Fruit fly (Drosophila melanogaster) whole organism, wandering third instar larva: ENCODE measurements around the gene spdo.

Experiments used
- CG32264 ChIP-seq: fragments of 200-800 bp; sonication (Bioruptor generic); optimal IDR thresholded peaks from 2 replicates; lab custom pipeline; 2016; ENCODE audit warnings: missing biosample characterization, missing genetic modification characterization
- CG9705 ChIP-seq: fragments of 200-800 bp; sonication (Bioruptor generic); optimal IDR thresholded peaks from 2 replicates; lab custom pipeline; 2018; ENCODE audit warnings: missing biosample characterization, mild to moderate bottlenecking, missing genetic modification characterization
- CrebA ChIP-seq: fragments of 200-800 bp; sonication (Bioruptor generic); optimal IDR thresholded peaks from 2 replicates; lab custom pipeline; 2016; ENCODE audit warnings: missing biosample characterization, mild to moderate bottlenecking, missing genetic modification characterization, borderline replicate concordance
- Dfd ChIP-seq: fragments of >200 bp; optimal IDR thresholded peaks from 2 replicates; lab custom pipeline; 2017; ENCODE audit warnings: missing biosample characterization, missing genetic modification characterization
- Dif ChIP-seq: fragments of 200-275, 200-300 bp; sonication (Bioruptor generic); optimal IDR thresholded peaks from 2 replicates; lab custom pipeline; 2018; ENCODE audit warnings: missing biosample characterization, missing genetic modification characterization; ENCODE audit not compliant: partially characterized antibody
- GATAd ChIP-seq: sonication (Bioruptor generic); optimal IDR thresholded peaks from 2 replicates; lab custom pipeline; 2016; ENCODE audit warnings: missing biosample characterization, missing genetic modification characterization
- HLH106 ChIP-seq: fragments of 200-800 bp; optimal IDR thresholded peaks from 3 replicates; lab custom pipeline; 2019; ENCODE audit warnings: missing biosample characterization, mild to moderate bottlenecking, missing genetic modification characterization, moderate library complexity
- Hnf4 ChIP-seq: fragments of 200-800 bp; sonication (Bioruptor generic); optimal IDR thresholded peaks from 2 replicates; lab custom pipeline; 2016; ENCODE audit warnings: missing biosample characterization, mild to moderate bottlenecking, missing genetic modification characterization
- Hr78 ChIP-seq: fragments of >200 bp; optimal IDR thresholded peaks from 2 replicates; lab custom pipeline; 2017; ENCODE audit warnings: missing biosample characterization, missing genetic modification characterization
- Hr83 ChIP-seq: fragments of 200-300 bp; sonication (Bioruptor generic); optimal IDR thresholded peaks from 2 replicates; lab custom pipeline; 2016; ENCODE audit warnings: missing biosample characterization, mild to moderate bottlenecking, missing genetic modification characterization, moderate library complexity; ENCODE audit not compliant: poor library complexity, severe bottlenecking
- Mio ChIP-seq: sonication (Bioruptor generic); optimal IDR thresholded peaks from 2 replicates; lab custom pipeline; 2016; ENCODE audit warnings: missing biosample characterization, missing genetic modification characterization
- Myc ChIP-seq: fragments of >200 bp; optimal IDR thresholded peaks from 2 replicates; lab custom pipeline; 2017
- N ChIP-seq: fragments of >200 bp; optimal IDR thresholded peaks from 2 replicates; lab custom pipeline; 2018; ENCODE audit warnings: missing biosample characterization, missing external identifiers, missing genetic modification characterization
- OdsH ChIP-seq: fragments of 200-800 bp; sonication (Bioruptor generic); optimal IDR thresholded peaks from 2 replicates; lab custom pipeline; 2016; ENCODE audit warnings: missing biosample characterization, mild to moderate bottlenecking, missing genetic modification characterization
- Rel ChIP-seq, 2 experiments: fragments of 200-800 bp; sonication (Bioruptor generic) in 1 of 2; optimal IDR thresholded peaks; 2 replicates in 1 of 2; 3 replicates in 1 of 2; lab custom pipeline; 2016 to 2019; ENCODE audit warnings: mild to moderate bottlenecking in 2 of 2, missing biosample characterization in 2 of 2, missing genetic modification characterization in 2 of 2, moderate library complexity in 1 of 2
- Sp1 ChIP-seq: fragments of 200-800 bp; sonication (Bioruptor generic); optimal IDR thresholded peaks from 3 replicates; lab custom pipeline; 2019; ENCODE audit warnings: missing biosample characterization, mild to moderate bottlenecking, missing genetic modification characterization, moderate library complexity
- Vsx2 ChIP-seq: fragments of 200-300, 225-300 bp; sonication (Bioruptor generic); optimal IDR thresholded peaks from 2 replicates; lab custom pipeline; 2018; ENCODE audit warnings: missing biosample characterization, missing genetic modification characterization; ENCODE audit not compliant: partially characterized antibody
- br ChIP-seq: fragments of 200-800 bp; sonication (Bioruptor generic); optimal IDR thresholded peaks from 2 replicates; lab custom pipeline; 2016; ENCODE audit warnings: missing biosample characterization, missing genetic modification characterization
- brk ChIP-seq: fragments of 200-800 bp; sonication (Bioruptor generic); optimal IDR thresholded peaks from 2 replicates; lab custom pipeline; 2016; ENCODE audit warnings: missing biosample characterization, mild to moderate bottlenecking, missing genetic modification characterization
- dl ChIP-seq, 2 experiments: fragments of 175-275, 200-275 bp in 1 of 2; fragments of 200-275 bp in 1 of 2; sonication (Bioruptor generic); optimal IDR thresholded peaks; lab custom pipeline; 2018; ENCODE audit warnings: mild to moderate bottlenecking in 2 of 2, missing biosample characterization in 2 of 2, missing genetic modification characterization in 2 of 2, moderate library complexity in 2 of 2; ENCODE audit not compliant: partially characterized antibody in 2 of 2, insufficient read depth in 1 of 2
- dmrt93B ChIP-seq: fragments of 200-800 bp; sonication (Bioruptor generic); optimal IDR thresholded peaks from 2 replicates; lab custom pipeline; 2018; ENCODE audit warnings: missing biosample characterization, mild to moderate bottlenecking, missing genetic modification characterization
- dsf ChIP-seq: sonication (Bioruptor generic); optimal IDR thresholded peaks from 2 replicates; lab custom pipeline; 2016; ENCODE audit warnings: missing biosample characterization, missing genetic modification characterization, borderline replicate concordance
- ey ChIP-seq: fragments of 200-800 bp; sonication (Bioruptor generic); optimal IDR thresholded peaks from 2 replicates; lab custom pipeline; 2016; ENCODE audit warnings: missing biosample characterization, missing genetic modification characterization
- foxo ChIP-seq, 2 experiments: fragments of 200-800 bp; sonication (Bioruptor generic); optimal IDR thresholded peaks; 2 replicates in 1 of 2; 3 replicates in 1 of 2; lab custom pipeline; 2016 to 2017; ENCODE audit warnings: missing biosample characterization in 2 of 2, missing genetic modification characterization in 2 of 2
- fru ChIP-seq: fragments of 200-800 bp; sonication (Bioruptor generic); optimal IDR thresholded peaks from 3 replicates; lab custom pipeline; 2016; ENCODE audit warnings: missing biosample characterization, mild to moderate bottlenecking, missing genetic modification characterization
- h ChIP-seq: fragments of 200-800 bp; sonication (Bioruptor generic); optimal IDR thresholded peaks from 3 replicates; lab custom pipeline; 2016; ENCODE audit warnings: missing biosample characterization, mild to moderate bottlenecking, missing genetic modification characterization
- jim ChIP-seq: fragments of 175-275, 200-325 bp; sonication (Bioruptor generic); optimal IDR thresholded peaks from 2 replicates; lab custom pipeline; 2016; ENCODE audit warnings: missing biosample characterization, mild to moderate bottlenecking, missing genetic modification characterization
- lola ChIP-seq: fragments of >200 bp; optimal IDR thresholded peaks from 2 replicates; lab custom pipeline; 2017; ENCODE audit warnings: missing biosample characterization, missing genetic modification characterization
- pan ChIP-seq: fragments of >200 bp; optimal IDR thresholded peaks from 2 replicates; lab custom pipeline; 2017
- psq ChIP-seq: fragments of 200-800 bp; sonication (Bioruptor generic); optimal IDR thresholded peaks from 3 replicates; lab custom pipeline; 2017; ENCODE audit warnings: missing biosample characterization, mild to moderate bottlenecking, missing genetic modification characterization, moderate library complexity
- rgr ChIP-seq: fragments of 200-800 bp; sonication (Bioruptor generic); optimal IDR thresholded peaks from 3 replicates; lab custom pipeline; 2016; ENCODE audit warnings: missing biosample characterization, mild to moderate bottlenecking, missing genetic modification characterization
- sage ChIP-seq: fragments of 200-800 bp; sonication (Bioruptor generic); optimal IDR thresholded peaks from 2 replicates; lab custom pipeline; 2016; ENCODE audit warnings: missing biosample characterization, mild to moderate bottlenecking, missing genetic modification characterization
- sv ChIP-seq: fragments of 200-800 bp; sonication (Bioruptor generic); optimal IDR thresholded peaks from 3 replicates; lab custom pipeline; 2016; ENCODE audit warnings: missing biosample characterization, missing genetic modification characterization
- tai ChIP-seq: sonication (Bioruptor generic); optimal IDR thresholded peaks from 2 replicates; lab custom pipeline; 2016; ENCODE audit warnings: missing biosample characterization, missing genetic modification characterization
- usp ChIP-seq: fragments of >200 bp; optimal IDR thresholded peaks from 2 replicates; lab custom pipeline; 2017; ENCODE audit warnings: missing biosample characterization, missing genetic modification characterization
- woc ChIP-seq: sonication (Bioruptor generic); optimal IDR thresholded peaks from 2 replicates; lab custom pipeline; 2016; ENCODE audit warnings: missing biosample characterization, mild to moderate bottlenecking, missing genetic modification characterization

Gene spdo

DNA sequence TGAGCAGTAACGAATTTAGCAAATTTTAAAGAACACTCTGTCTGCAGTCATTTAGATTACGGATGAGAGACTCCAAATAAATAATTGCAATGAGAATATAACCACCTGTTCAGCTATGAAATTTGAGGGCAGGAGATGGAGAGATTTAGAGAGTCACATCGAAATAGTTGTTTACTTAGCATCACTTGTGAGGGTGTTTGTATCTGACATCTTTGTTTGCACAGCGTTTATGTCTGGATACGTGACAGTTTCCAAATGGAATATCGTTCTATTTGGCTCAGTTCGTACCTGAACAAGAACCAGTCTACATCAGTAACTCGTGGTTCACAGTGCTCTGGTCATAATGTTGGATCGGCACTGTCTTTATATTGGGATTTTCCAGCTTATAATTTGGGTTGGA is 13.3 kb downstream of the spdo start, which contains the start of gene PH4alphaSG2:
Gene PH4alphaSG2 (plus strand): TSS at position 278 of the 400 bp plus-strand sequence.
- TF ChIP-seq OdsH (GFP tag; lab: Kevin White, UChicago) (peak; percentile 4), h (peak; percentile 84), Hnf4 (GFP tag; lab: Kevin White, UChicago) (no peak)

DNA sequence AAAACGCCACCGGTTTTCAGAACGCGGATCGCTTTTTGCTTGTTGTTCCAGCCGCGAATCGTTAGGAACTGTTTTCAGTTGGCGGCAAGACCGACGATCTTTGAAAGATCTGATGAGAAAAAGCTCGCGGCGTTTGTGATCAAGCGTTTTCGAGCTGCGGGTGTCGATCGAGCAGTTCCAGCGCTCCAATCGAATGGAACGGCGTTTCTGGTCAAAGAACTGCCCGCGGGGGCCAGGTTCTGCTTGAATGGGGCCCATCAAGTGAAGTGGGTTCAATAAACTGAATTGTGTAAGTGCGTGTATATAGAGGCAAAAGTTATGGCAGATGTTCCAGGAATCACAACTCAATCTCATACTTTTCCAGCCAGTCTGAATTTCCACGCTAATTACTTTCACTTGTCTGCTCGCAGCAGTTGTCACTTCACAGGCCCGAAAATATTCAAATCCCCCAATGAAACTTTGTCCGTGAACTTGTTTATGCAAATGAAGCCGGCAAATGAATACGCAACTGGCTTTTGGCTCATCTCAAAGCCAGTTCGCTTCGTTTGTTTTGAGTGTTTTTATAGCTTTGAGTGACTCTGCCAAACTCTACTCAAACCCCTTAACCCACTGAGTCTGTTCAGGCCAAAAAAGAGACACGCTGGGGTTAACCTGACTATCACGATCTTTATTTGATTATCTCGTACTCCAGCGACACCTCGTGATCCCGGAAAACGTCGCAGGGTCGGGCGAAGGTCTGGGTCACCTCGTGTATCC is 19.8 kb downstream of the spdo start, which contains the start of gene PH4alphaMP:
Gene PH4alphaMP (minus strand): TSS at position 51 of the 756 bp plus-strand sequence.
- no peak for TF ChIP-seq GATAd (GFP tag; lab: Kevin White, UChicago)
- no peak for TF ChIP-seq Myc (lab: Kevin White, UChicago)
- no peak for TF ChIP-seq pan (lab: Kevin White, UChicago)
- TF ChIP-seq foxo (GFP tag; optimal IDR thresholded peaks at IDR 0.05; lab: Kevin White, UChicago), result no peak
- no peak for TF ChIP-seq tai (GFP tag; lab: Kevin White, UChicago)
- TF ChIP-seq br (GFP tag; lab: Kevin White, UChicago), result no peak
- TF ChIP-seq usp (GFP tag; lab: Kevin White, UChicago), result no peak
- no peak for TF ChIP-seq Dfd
- TF ChIP-seq Hr83 (GFP tag; lab: Kevin White, UChicago), result no peak
- no peak for TF ChIP-seq Sp1
- no peak for TF ChIP-seq dsf (GFP tag; lab: Kevin White, UChicago)
- no peak for TF ChIP-seq OdsH (GFP tag; lab: Kevin White, UChicago)
- TF ChIP-seq Mio (GFP tag; lab: Kevin White, UChicago), result no peak
- TF ChIP-seq fru, result no peak
- TF ChIP-seq Hr78, result no peak
- no peak for TF ChIP-seq dmrt93B (GFP tag; lab: Kevin White, UChicago)
- no peak for TF ChIP-seq CrebA (GFP tag; lab: Kevin White, UChicago)
- TF ChIP-seq Vsx2 (GFP tag; lab: Kevin White, UChicago), result no peak

DNA sequence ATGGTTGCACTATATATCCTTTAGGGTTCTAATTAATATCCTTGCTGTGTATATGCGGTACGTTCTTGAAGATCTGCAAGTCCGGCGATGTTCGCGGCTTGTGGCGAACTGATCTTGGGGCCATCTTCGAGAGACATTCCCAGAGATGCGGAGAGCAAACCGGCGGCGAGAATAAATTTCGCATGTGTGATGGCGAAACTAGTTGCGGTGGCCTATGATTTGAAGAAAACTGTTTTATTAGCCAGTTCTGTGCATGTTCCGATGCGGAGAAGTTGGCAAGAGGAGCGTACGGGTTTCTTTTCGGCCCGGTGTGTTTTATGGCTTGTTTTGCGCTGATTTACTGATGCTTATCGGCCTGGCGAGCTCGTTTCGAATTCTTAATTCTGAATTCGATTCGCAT is 23.7 kb downstream of the spdo start, which contains the start of gene PH4alphaNE1:
Gene PH4alphaNE1 (minus strand): TSS at position 101 of the 400 bp plus-strand sequence.
- TF ChIP-seq brk (no peak), ey (GFP tag; lab: Kevin White, UChicago) (no peak), OdsH (GFP tag; lab: Kevin White, UChicago) (no peak), Myc (lab: Kevin White, UChicago) (no peak), HLH106 (tag; lab: Kevin White, UChicago) (no peak), Dfd (no peak), Sp1 (no peak), Mio (GFP tag; lab: Kevin White, UChicago) (no peak), br (GFP tag; lab: Kevin White, UChicago) (no peak), Rel (GFP tag; optimal IDR thresholded peaks at IDR 0.05; lab: Kevin White, UChicago) (no peak), Rel (tag; optimal IDR thresholded peaks at IDR 0.05; lab: Kevin White, UChicago) (no peak), GATAd (GFP tag; lab: Kevin White, UChicago) (no peak), dmrt93B (GFP tag; lab: Kevin White, UChicago) (no peak), CG32264 (no peak), usp (GFP tag; lab: Kevin White, UChicago) (no peak), lola (GFP tag; lab: Kevin White, UChicago) (no peak), Dif (no peak), N (GFP tag; lab: Kevin White, UChicago) (no peak), rgr (GFP tag; lab: Kevin White, UChicago) (no peak), Hr78 (no peak)

DNA sequence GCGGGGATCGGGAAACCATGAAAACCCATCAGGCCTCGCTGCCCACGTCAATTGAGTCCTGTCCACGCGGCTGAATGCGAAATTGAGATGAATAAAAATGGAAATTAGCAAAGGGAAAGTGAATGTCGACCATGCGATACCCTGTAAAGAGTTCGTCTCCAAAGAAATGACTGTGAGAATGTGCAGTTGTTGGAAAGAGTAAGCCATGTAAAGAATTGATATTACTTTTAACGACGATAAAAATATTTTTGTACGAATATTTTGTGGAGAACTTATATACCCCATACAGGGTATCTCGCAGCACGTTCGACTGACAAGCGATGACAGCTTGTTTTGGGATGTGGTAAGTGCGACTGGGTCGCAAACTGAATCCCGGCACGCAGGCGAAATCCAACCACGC is 24.7 kb downstream of the spdo start:
- TF ChIP-seq CG32264, result no peak
- peak; percentile 66 for TF ChIP-seq br (GFP tag; lab: Kevin White, UChicago)
- no peak for TF ChIP-seq Vsx2 (GFP tag; lab: Kevin White, UChicago)
- no peak for TF ChIP-seq Dfd
- no peak for TF ChIP-seq Myc (lab: Kevin White, UChicago)
- TF ChIP-seq pan (lab: Kevin White, UChicago), result peak; percentile 18
- TF ChIP-seq CrebA (GFP tag; lab: Kevin White, UChicago), result no peak
- TF ChIP-seq OdsH (GFP tag; lab: Kevin White, UChicago), result peak; percentile 35
- TF ChIP-seq ey (GFP tag; lab: Kevin White, UChicago), result peak; percentile 53
- no peak for TF ChIP-seq lola (GFP tag; lab: Kevin White, UChicago)
- no peak for TF ChIP-seq Sp1
- TF ChIP-seq CG9705, result no peak
- TF ChIP-seq fru, result peak; percentile 50
- TF ChIP-seq dmrt93B (GFP tag; lab: Kevin White, UChicago), result peak; percentile 15
- TF ChIP-seq dl (GFP tag; optimal IDR thresholded peaks at IDR 0.05; lab: Kevin White, UChicago; ENCODE audit: insufficient read depth in 1 of 2, partially characterized antibody in 2 of 2), result no peak
- peak; percentile 4 for TF ChIP-seq sv (GFP tag; lab: Kevin White, UChicago)
- no peak for TF ChIP-seq psq (GFP tag; lab: Kevin White, UChicago)
- TF ChIP-seq jim (GFP tag; lab: Kevin White, UChicago), result no peak
- TF ChIP-seq Hnf4 (GFP tag; lab: Kevin White, UChicago), result no peak
- no peak for TF ChIP-seq sage (GFP tag; lab: Kevin White, UChicago)
- peak; percentile 60 for TF ChIP-seq rgr (GFP tag; lab: Kevin White, UChicago)
- peak; percentile 18 for TF ChIP-seq woc (GFP tag; lab: Kevin White, UChicago)
- TF ChIP-seq HLH106 (tag; lab: Kevin White, UChicago), result peak; percentile 55
- TF ChIP-seq foxo (GFP tag; optimal IDR thresholded peaks at IDR 0.05; lab: Kevin White, UChicago), result peak in 1 of 2 experiments; percentile 67
- no peak for TF ChIP-seq Rel (GFP tag; optimal IDR thresholded peaks at IDR 0.05; lab: Kevin White, UChicago)
- TF ChIP-seq Rel (tag; optimal IDR thresholded peaks at IDR 0.05; lab: Kevin White, UChicago), result no peak
- TF ChIP-seq Dif, result no peak
- TF ChIP-seq N (GFP tag; lab: Kevin White, UChicago), result no peak
- peak; percentile 69 for TF ChIP-seq h
